Worm (Caenorhabditis elegans) whole organism, late embryonic: ENCODE results near the gene best-19.

Experiments used
- C08G9.2 ChIP-seq: sonication (generic microtip); optimal IDR thresholded peaks from 2 replicates; lab custom pipeline; 2016; ENCODE audit warnings: mild to moderate bottlenecking, missing genetic modification characterization, moderate library complexity, missing compliant biosample characterization
- K09A11.1 ChIP-seq: sonication (generic microtip); optimal IDR thresholded peaks from 2 replicates; lab custom pipeline; 2017; ENCODE audit warnings: antibody characterized with exemption, mild to moderate bottlenecking, missing genetic modification characterization, missing compliant biosample characterization; ENCODE audit not compliant: insufficient read depth
- Y22D7AL.16 ChIP-seq: sonication (generic microtip); optimal IDR thresholded peaks from 2 replicates; lab custom pipeline; 2016; ENCODE audit warnings: missing genetic modification characterization, missing compliant biosample characterization
- ceh-14 ChIP-seq: sonication (generic microtip); optimal IDR thresholded peaks from 2 replicates; lab custom pipeline; 2016; ENCODE audit warnings: missing genotype, missing genetic modification characterization, missing compliant biosample characterization
- ceh-2 ChIP-seq: sonication (generic microtip); optimal IDR thresholded peaks from 2 replicates; lab custom pipeline; 2016; ENCODE audit warnings: missing genotype, missing genetic modification characterization, missing compliant biosample characterization
- ceh-24 ChIP-seq: sonication (generic microtip); optimal IDR thresholded peaks from 2 replicates; lab custom pipeline; 2016; ENCODE audit warnings: mild to moderate bottlenecking, missing genetic modification characterization, missing compliant biosample characterization
- ceh-30 ChIP-seq: fragments of 150-350 bp; optimal IDR thresholded peaks from 2 replicates; lab custom pipeline; 2014; ENCODE audit warnings: missing biosample characterization, missing genetic modification characterization
- ceh-45 ChIP-seq: fragments of 200-800 bp; sonication (Bioruptor generic); IDR thresholded peaks from 2 replicates; pipeline ENCODE4 v1.3.6; 2022; ENCODE audit warnings: missing genetic modification reagents, missing genetic modification characterization, missing compliant biosample characterization
- ceh-6 ChIP-seq: fragments of 200-800 bp; sonication (Bioruptor generic); optimal IDR thresholded peaks from 2 replicates; lab custom pipeline; 2018; ENCODE audit warnings: mild to moderate bottlenecking, missing genetic modification characterization, missing compliant biosample characterization
- ceh-9 ChIP-seq: sonication (generic microtip); optimal IDR thresholded peaks from 2 replicates; lab custom pipeline; 2016; ENCODE audit warnings: mild to moderate bottlenecking, missing genetic modification characterization, inconsistent platforms, missing compliant biosample characterization
- che-1 ChIP-seq: sonication (generic microtip); optimal IDR thresholded peaks from 2 replicates; lab custom pipeline; 2016; ENCODE audit warnings: mild to moderate bottlenecking, missing genetic modification characterization, missing compliant biosample characterization
- dmd-4 ChIP-seq: sonication (generic microtip); optimal IDR thresholded peaks from 2 replicates; lab custom pipeline; 2016; ENCODE audit warnings: borderline replicate concordance, missing genetic modification characterization, missing compliant biosample characterization
- elt-4 ChIP-seq: sonication (generic microtip); optimal IDR thresholded peaks from 2 replicates; lab custom pipeline; 2016; ENCODE audit warnings: missing genetic modification characterization, missing compliant biosample characterization
- ets-4 ChIP-seq: sonication (generic microtip); optimal IDR thresholded peaks from 2 replicates; lab custom pipeline; 2016; ENCODE audit warnings: missing genetic modification characterization, missing compliant biosample characterization
- eyg-1 ChIP-seq: sonication (generic microtip); optimal IDR thresholded peaks from 2 replicates; lab custom pipeline; 2016; ENCODE audit warnings: missing genotype, missing genetic modification characterization, missing compliant biosample characterization
- fkh-10 ChIP-seq: fragments of 150-350 bp; optimal IDR thresholded peaks from 2 replicates; lab custom pipeline; 2014; ENCODE audit warnings: missing biosample characterization, missing genetic modification reagents, missing genetic modification characterization
- fkh-6 ChIP-seq: sonication (generic microtip); optimal IDR thresholded peaks from 2 replicates; lab custom pipeline; 2016; ENCODE audit warnings: missing genetic modification characterization, missing compliant biosample characterization
- gmeb-2 ChIP-seq: sonication (generic microtip); optimal IDR thresholded peaks from 2 replicates; lab custom pipeline; 2016; ENCODE audit warnings: missing genetic modification characterization, inconsistent platforms, missing compliant biosample characterization
- hlh-13 ChIP-seq: fragments of 200-800 bp; sonication (Bioruptor generic); optimal IDR thresholded peaks from 2 replicates; lab custom pipeline; 2018; ENCODE audit warnings: mild to moderate bottlenecking, missing genetic modification characterization, missing compliant biosample characterization
- hlh-15 ChIP-seq: sonication (generic microtip); optimal IDR thresholded peaks from 2 replicates; lab custom pipeline; 2016; ENCODE audit warnings: missing genetic modification characterization, missing compliant biosample characterization
- hlh-30 ChIP-seq: sonication (generic microtip); optimal IDR thresholded peaks from 2 replicates; lab custom pipeline; 2017; ENCODE audit warnings: antibody characterized with exemption, missing genetic modification characterization, missing compliant biosample characterization; ENCODE audit not compliant: insufficient read depth
- hlh-6 ChIP-seq: sonication (generic microtip); optimal IDR thresholded peaks from 2 replicates; lab custom pipeline; 2016; ENCODE audit warnings: missing genotype, missing genetic modification characterization, missing compliant biosample characterization
- hlh-8 ChIP-seq: sonication (generic microtip); optimal IDR thresholded peaks from 2 replicates; lab custom pipeline; 2016; ENCODE audit warnings: missing genotype, missing genetic modification characterization, missing compliant biosample characterization
- madf-2 ChIP-seq: sonication (generic microtip); optimal IDR thresholded peaks from 2 replicates; lab custom pipeline; 2017; ENCODE audit warnings: missing genetic modification characterization, missing compliant biosample characterization
- nfya-1 ChIP-seq: sonication (generic microtip); optimal IDR thresholded peaks from 2 replicates; lab custom pipeline; 2017; ENCODE audit warnings: missing genetic modification characterization, mild to moderate bottlenecking, missing compliant biosample characterization, antibody characterized with exemption, moderate library complexity
- nhr-232 ChIP-seq: sonication (generic microtip); optimal IDR thresholded peaks from 2 replicates; lab custom pipeline; 2016; ENCODE audit warnings: missing genetic modification characterization, missing compliant biosample characterization
- npax-4 ChIP-seq: sonication (generic microtip); optimal IDR thresholded peaks from 2 replicates; lab custom pipeline; 2016; ENCODE audit warnings: missing genetic modification characterization, missing compliant biosample characterization
- odd-2 ChIP-seq: sonication (generic microtip); optimal IDR thresholded peaks from 2 replicates; lab custom pipeline; 2017; ENCODE audit warnings: antibody characterized with exemption, mild to moderate bottlenecking, missing genetic modification characterization, missing compliant biosample characterization
- pax-1 ChIP-seq: fragments of 150-350 bp; optimal IDR thresholded peaks from 2 replicates; lab custom pipeline; 2014; ENCODE audit warnings: missing biosample characterization, missing genetic modification characterization
- pha-4 ChIP-seq: fragments of 150-350 bp; optimal IDR thresholded peaks from 2 replicates; lab custom pipeline; 2018; ENCODE audit warnings: missing biosample characterization, missing genetic modification reagents, missing genetic modification characterization
- pqm-1 ChIP-seq: sonication (generic microtip); optimal IDR thresholded peaks from 2 replicates; lab custom pipeline; 2016; ENCODE audit warnings: missing genetic modification characterization, missing compliant biosample characterization
- rnt-1 ChIP-seq: sonication (generic microtip); optimal IDR thresholded peaks from 2 replicates; lab custom pipeline; 2016; ENCODE audit warnings: missing genetic modification characterization, missing compliant biosample characterization
- tbx-2 ChIP-seq: sonication (generic microtip); optimal IDR thresholded peaks from 2 replicates; lab custom pipeline; 2016; ENCODE audit warnings: missing genetic modification characterization, missing compliant biosample characterization
- ttx-3 ChIP-seq: sonication (generic microtip); optimal IDR thresholded peaks from 2 replicates; lab custom pipeline; 2016; ENCODE audit warnings: missing genetic modification reagents, missing genetic modification characterization, missing compliant biosample characterization
- unc-3 ChIP-seq, 2 experiments: fragments of 200-800 bp in 1 of 2; sonication (Bioruptor generic) in 1 of 2; sonication (generic microtip) in 1 of 2; conservative IDR thresholded peaks in 1 of 2; optimal IDR thresholded peaks in 1 of 2; 2 replicates each; pipeline versions ENCODE4 v1.3.6 to Lab custom; 2016 to 2022; ENCODE audit warnings: missing compliant biosample characterization in 2 of 2, missing genetic modification characterization in 2 of 2, missing genetic modification reagents in 1 of 2
- unc-55 ChIP-seq: sonication (generic microtip); optimal IDR thresholded peaks from 2 replicates; lab custom pipeline; 2017; ENCODE audit warnings: missing biosample characterization, missing genetic modification reagents, missing genetic modification characterization
- unc-86 ChIP-seq: sonication (generic microtip); optimal IDR thresholded peaks from 2 replicates; lab custom pipeline; 2016; ENCODE audit warnings: missing genetic modification characterization, missing compliant biosample characterization

best-19 gene

DNA sequence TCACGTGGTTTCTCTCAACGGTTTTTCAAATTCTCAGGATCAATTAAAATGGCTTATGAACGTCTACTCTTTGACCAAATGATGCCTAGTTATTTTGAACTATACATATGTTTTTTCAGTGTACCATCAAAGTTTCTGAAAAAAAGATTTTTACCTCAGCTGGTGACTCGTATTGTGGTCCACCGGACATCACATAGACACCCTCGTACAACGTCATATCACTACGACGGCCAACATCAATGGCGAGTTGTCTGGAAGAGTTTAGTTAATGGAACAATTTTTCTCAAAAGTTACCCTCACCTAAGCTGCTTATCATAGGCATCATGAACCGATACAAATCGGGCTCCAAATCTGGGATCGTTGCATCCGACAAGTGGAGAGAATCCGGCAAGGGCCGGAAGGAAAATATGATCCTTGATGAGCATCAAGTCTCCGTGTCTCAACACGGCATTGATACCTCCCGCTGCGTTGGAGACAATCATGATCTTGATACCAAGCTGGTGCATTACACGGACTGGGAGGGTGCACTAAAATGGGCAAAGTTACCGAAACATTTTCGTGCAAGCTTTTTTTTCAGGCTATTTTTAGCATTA, 9.8 kb downstream of the best-19 start:
- TF ChIP-seq nfya-1 (tag; lab: Kevin White, UChicago) (no peak), rnt-1 (tag; lab: Kevin White, UChicago) (no peak), hlh-6 (no peak), hlh-30 (no peak), ceh-14 (tag; lab: Kevin White, UChicago) (no peak), fkh-6 (tag; lab: Kevin White, UChicago) (no peak), ceh-2 (no peak), unc-86 (no peak), Y22D7AL.16 (tag; lab: Kevin White, UChicago) (no peak), npax-4 (no peak), pax-1 (tag; lab: Kevin White, UChicago) (no peak), unc-3 (GFP tag; conservative IDR thresholded peaks at IDR 0.05; lab: Robert Waterston, UW) (no peak), unc-3 (tag; optimal IDR thresholded peaks at IDR 0.05; lab: Kevin White, UChicago) (no peak), gmeb-2 (tag; lab: Kevin White, UChicago) (no peak), che-1 (no peak), tbx-2 (tag; lab: Kevin White, UChicago) (no peak), dmd-4 (tag; lab: Kevin White, UChicago) (no peak), hlh-13 (GFP tag; lab: Kevin White, UChicago) (no peak), ceh-6 (GFP tag; lab: Kevin White, UChicago) (no peak), elt-4 (tag; lab: Kevin White, UChicago) (no peak), C08G9.2 (tag; lab: Kevin White, UChicago) (no peak)

DNA sequence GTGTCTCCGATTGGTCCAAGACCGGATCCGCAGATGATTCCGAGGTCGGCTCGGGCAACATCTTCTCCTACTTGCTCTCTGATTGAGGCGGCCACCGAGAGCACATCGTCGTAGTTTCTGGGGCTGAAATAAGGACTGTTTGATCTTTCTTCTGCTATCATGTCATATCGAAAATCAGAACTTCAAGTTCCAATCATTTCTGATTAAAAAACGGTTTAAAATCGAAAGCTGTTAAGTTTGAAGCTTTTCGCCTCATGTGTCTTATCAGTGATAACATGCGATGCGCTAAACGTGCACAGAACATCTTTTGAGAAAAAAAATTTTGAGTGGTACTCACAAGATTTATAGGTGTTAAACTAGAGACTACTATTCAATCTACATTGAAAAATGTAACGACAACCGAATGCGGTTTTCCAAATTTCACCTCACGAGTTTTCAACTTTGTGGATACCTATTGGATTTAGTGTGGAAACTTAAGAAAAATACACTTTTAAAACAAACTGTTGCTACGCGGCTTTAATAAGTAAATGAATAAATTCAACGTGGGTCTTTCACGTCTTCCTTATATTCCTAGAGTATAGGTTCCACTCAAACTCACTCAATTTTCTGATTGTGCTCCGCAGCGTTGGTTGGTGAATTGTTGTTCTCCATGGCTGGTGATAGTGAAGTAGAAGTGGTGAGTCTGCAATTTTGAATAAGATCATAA, 10.7 kb downstream of the best-19 start:
- no peak for TF ChIP-seq hlh-13 (GFP tag; lab: Kevin White, UChicago)
- no peak for TF ChIP-seq ceh-30
- TF ChIP-seq pha-4 (tag; lab: Kevin White, UChicago) = no peak
- TF ChIP-seq C08G9.2 (tag; lab: Kevin White, UChicago) = no peak
- no peak for TF ChIP-seq dmd-4 (tag; lab: Kevin White, UChicago)
- TF ChIP-seq ceh-9 = no peak
- TF ChIP-seq ceh-24 (tag; lab: Kevin White, UChicago) = no peak
- no peak for TF ChIP-seq hlh-8 (tag; lab: Kevin White, UChicago)
- no peak for TF ChIP-seq tbx-2 (tag; lab: Kevin White, UChicago)
- no peak for TF ChIP-seq ttx-3 (tag; lab: Kevin White, UChicago)

DNA sequence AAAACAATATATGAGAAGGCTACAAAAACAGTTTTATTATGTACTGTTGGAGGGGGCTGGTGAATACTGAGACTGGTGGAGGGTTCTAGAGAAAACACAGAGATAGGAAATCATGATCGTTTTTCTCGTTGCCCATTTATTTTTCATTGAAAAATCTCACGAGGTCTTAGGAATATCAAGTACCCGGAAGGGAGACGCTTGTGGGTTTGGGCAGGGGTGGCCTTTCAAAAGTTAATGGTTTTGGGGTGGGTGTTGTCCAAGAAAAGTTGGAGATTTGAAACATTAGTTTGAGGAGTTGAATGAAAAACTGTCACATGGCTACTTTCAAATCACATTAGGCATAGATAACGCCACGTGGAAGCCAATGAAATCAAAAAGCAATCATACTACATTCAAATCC, 11.3 kb downstream of the best-19 start:
- TF ChIP-seq fkh-10 (GFP tag; lab: Kevin White, UChicago) (no peak), hlh-15 (tag; lab: Kevin White, UChicago) (no peak), eyg-1 (tag; lab: Kevin White, UChicago) (no peak), ceh-30 (no peak), tbx-2 (tag; lab: Kevin White, UChicago) (no peak), ets-4 (tag; lab: Kevin White, UChicago) (no peak), ceh-45 (GFP tag; lab: Robert Waterston, UW) (no peak), npax-4 (no peak), pax-1 (tag; lab: Kevin White, UChicago) (no peak), gmeb-2 (tag; lab: Kevin White, UChicago) (no peak), nhr-232 (tag; lab: Kevin White, UChicago) (no peak), K09A11.1 (tag; lab: Kevin White, UChicago) (no peak), madf-2 (no peak), unc-3 (GFP tag; conservative IDR thresholded peaks at IDR 0.05; lab: Robert Waterston, UW) (no peak), unc-3 (tag; optimal IDR thresholded peaks at IDR 0.05; lab: Kevin White, UChicago) (no peak), pqm-1 (no peak), rnt-1 (tag; lab: Kevin White, UChicago) (no peak), odd-2 (tag; lab: Kevin White, UChicago) (no peak), unc-55 (GFP tag; lab: Kevin White, UChicago) (no peak), ceh-24 (tag; lab: Kevin White, UChicago) (no peak)
